Worm (Caenorhabditis elegans): ENCODE results near the gene his-40.

his-40 gene

ce11 chrX:7343218-7343617, 33.3 kb downstream of the his-40 start:
- TF ChIP-seq klf-2 (GFP tag; conservative IDR thresholded peaks at IDR 0.05) (no peak), tab-1 (GFP tag; IDR thresholded peaks at IDR 0.05) (no peak), ref-1 (GFP tag; conservative IDR thresholded peaks at IDR 0.05) (no peak), ztf-23 (GFP tag; IDR thresholded peaks at IDR 0.05) (no peak), ztf-29 (GFP tag; IDR thresholded peaks at IDR 0.05) (no peak)

ce11 chrX:7343747-7344146, 33.8 kb downstream of the his-40 start, which contains the start of gene C07D8.5:
TSS of gene C07D8.5 (plus strand) at chrX:7344047.
- TF ChIP-seq flt-1 (GFP tag; IDR thresholded peaks at IDR 0.05) (no peak), T22C8.4 (GFP tag; IDR thresholded peaks at IDR 0.05) (no peak), ztf-23 (GFP tag; IDR thresholded peaks at IDR 0.05) (no peak), cog-1 (tag; optimal IDR thresholded peaks at IDR 0.05) (no peak), med-1 (GFP tag; optimal IDR thresholded peaks at IDR 0.05; ENCODE audit: insufficient read depth) (no peak), ztf-29 (GFP tag; IDR thresholded peaks at IDR 0.05) (no peak), ref-1 (GFP tag; conservative IDR thresholded peaks at IDR 0.05) (no peak), klf-2 (GFP tag; conservative IDR thresholded peaks at IDR 0.05) (no peak), tab-1 (GFP tag; IDR thresholded peaks at IDR 0.05) (no peak)

Data from whole organism, midembryonic.